Fruit fly (Drosophila melanogaster) whole organism, wandering third instar larva: ENCODE data around the gene ddbt.

Source experiments
- Abd-B ChIP-seq: fragments of >200 bp; optimal IDR thresholded peaks from 2 replicates; lab custom pipeline; 2017; ENCODE audit warnings: missing biosample characterization, missing genetic modification characterization
- CG32264 ChIP-seq: fragments of 200-800 bp; sonication (Bioruptor generic); optimal IDR thresholded peaks from 2 replicates; lab custom pipeline; 2016; ENCODE audit warnings: missing biosample characterization, missing genetic modification characterization
- Dfd ChIP-seq: fragments of >200 bp; optimal IDR thresholded peaks from 2 replicates; lab custom pipeline; 2017; ENCODE audit warnings: missing biosample characterization, missing genetic modification characterization
- Dif ChIP-seq: fragments of 200-275, 200-300 bp; sonication (Bioruptor generic); optimal IDR thresholded peaks from 2 replicates; lab custom pipeline; 2018; ENCODE audit warnings: missing biosample characterization, missing genetic modification characterization; ENCODE audit not compliant: partially characterized antibody
- GATAd ChIP-seq: sonication (Bioruptor generic); optimal IDR thresholded peaks from 2 replicates; lab custom pipeline; 2016; ENCODE audit warnings: missing biosample characterization, missing genetic modification characterization
- Hnf4 ChIP-seq: fragments of 200-800 bp; sonication (Bioruptor generic); optimal IDR thresholded peaks from 2 replicates; lab custom pipeline; 2016; ENCODE audit warnings: missing biosample characterization, mild to moderate bottlenecking, missing genetic modification characterization
- Hr78 ChIP-seq: fragments of >200 bp; optimal IDR thresholded peaks from 2 replicates; lab custom pipeline; 2017; ENCODE audit warnings: missing biosample characterization, missing genetic modification characterization
- Hr83 ChIP-seq: fragments of 200-300 bp; sonication (Bioruptor generic); optimal IDR thresholded peaks from 2 replicates; lab custom pipeline; 2016; ENCODE audit warnings: missing biosample characterization, mild to moderate bottlenecking, missing genetic modification characterization, moderate library complexity; ENCODE audit not compliant: poor library complexity, severe bottlenecking
- Jra ChIP-seq: sonication (Bioruptor generic); optimal IDR thresholded peaks from 2 replicates; lab custom pipeline; 2016; ENCODE audit warnings: missing biosample characterization, missing genetic modification characterization
- N ChIP-seq: fragments of >200 bp; optimal IDR thresholded peaks from 2 replicates; lab custom pipeline; 2018; ENCODE audit warnings: missing biosample characterization, missing external identifiers, missing genetic modification characterization
- OdsH ChIP-seq: fragments of 200-800 bp; sonication (Bioruptor generic); optimal IDR thresholded peaks from 2 replicates; lab custom pipeline; 2016; ENCODE audit warnings: missing biosample characterization, mild to moderate bottlenecking, missing genetic modification characterization
- Rel ChIP-seq, 2 experiments: fragments of 200-800 bp; sonication (Bioruptor generic) in 1 of 2; optimal IDR thresholded peaks; 2 replicates in 1 of 2; 3 replicates in 1 of 2; lab custom pipeline; 2016 to 2019; ENCODE audit warnings: mild to moderate bottlenecking in 2 of 2, missing biosample characterization in 2 of 2, missing genetic modification characterization in 2 of 2, moderate library complexity in 1 of 2
- Sp1 ChIP-seq: fragments of 200-800 bp; sonication (Bioruptor generic); optimal IDR thresholded peaks from 3 replicates; lab custom pipeline; 2019; ENCODE audit warnings: missing biosample characterization, mild to moderate bottlenecking, missing genetic modification characterization, moderate library complexity
- Vsx2 ChIP-seq: fragments of 200-300, 225-300 bp; sonication (Bioruptor generic); optimal IDR thresholded peaks from 2 replicates; lab custom pipeline; 2018; ENCODE audit warnings: missing biosample characterization, missing genetic modification characterization; ENCODE audit not compliant: partially characterized antibody
- br ChIP-seq: fragments of 200-800 bp; sonication (Bioruptor generic); optimal IDR thresholded peaks from 2 replicates; lab custom pipeline; 2016; ENCODE audit warnings: missing biosample characterization, missing genetic modification characterization
- brk ChIP-seq: fragments of 200-800 bp; sonication (Bioruptor generic); optimal IDR thresholded peaks from 2 replicates; lab custom pipeline; 2016; ENCODE audit warnings: missing biosample characterization, mild to moderate bottlenecking, missing genetic modification characterization
- dl ChIP-seq, 2 experiments: fragments of 175-275, 200-275 bp in 1 of 2; fragments of 200-275 bp in 1 of 2; sonication (Bioruptor generic); optimal IDR thresholded peaks; lab custom pipeline; 2018; ENCODE audit warnings: mild to moderate bottlenecking in 2 of 2, missing biosample characterization in 2 of 2, missing genetic modification characterization in 2 of 2, moderate library complexity in 2 of 2; ENCODE audit not compliant: partially characterized antibody in 2 of 2, insufficient read depth in 1 of 2
- ey ChIP-seq: fragments of 200-800 bp; sonication (Bioruptor generic); optimal IDR thresholded peaks from 2 replicates; lab custom pipeline; 2016; ENCODE audit warnings: missing biosample characterization, missing genetic modification characterization
- foxo ChIP-seq, 2 experiments: fragments of 200-800 bp; sonication (Bioruptor generic); optimal IDR thresholded peaks; 2 replicates in 1 of 2; 3 replicates in 1 of 2; lab custom pipeline; 2016 to 2017; ENCODE audit warnings: missing biosample characterization in 2 of 2, missing genetic modification characterization in 2 of 2
- h ChIP-seq: fragments of 200-800 bp; sonication (Bioruptor generic); optimal IDR thresholded peaks from 3 replicates; lab custom pipeline; 2016; ENCODE audit warnings: missing biosample characterization, mild to moderate bottlenecking, missing genetic modification characterization
- lola ChIP-seq: fragments of >200 bp; optimal IDR thresholded peaks from 2 replicates; lab custom pipeline; 2017; ENCODE audit warnings: missing biosample characterization, missing genetic modification characterization
- pan ChIP-seq: fragments of >200 bp; optimal IDR thresholded peaks from 2 replicates; lab custom pipeline; 2017
- psq ChIP-seq: fragments of 200-800 bp; sonication (Bioruptor generic); optimal IDR thresholded peaks from 3 replicates; lab custom pipeline; 2017; ENCODE audit warnings: missing biosample characterization, mild to moderate bottlenecking, missing genetic modification characterization, moderate library complexity
- rgr ChIP-seq: fragments of 200-800 bp; sonication (Bioruptor generic); optimal IDR thresholded peaks from 3 replicates; lab custom pipeline; 2016; ENCODE audit warnings: missing biosample characterization, mild to moderate bottlenecking, missing genetic modification characterization
- sage ChIP-seq: fragments of 200-800 bp; sonication (Bioruptor generic); optimal IDR thresholded peaks from 2 replicates; lab custom pipeline; 2016; ENCODE audit warnings: missing biosample characterization, mild to moderate bottlenecking, missing genetic modification characterization
- sv ChIP-seq: fragments of 200-800 bp; sonication (Bioruptor generic); optimal IDR thresholded peaks from 3 replicates; lab custom pipeline; 2016; ENCODE audit warnings: missing biosample characterization, missing genetic modification characterization
- woc ChIP-seq: sonication (Bioruptor generic); optimal IDR thresholded peaks from 2 replicates; lab custom pipeline; 2016; ENCODE audit warnings: missing biosample characterization, mild to moderate bottlenecking, missing genetic modification characterization

The ddbt gene

DNA sequence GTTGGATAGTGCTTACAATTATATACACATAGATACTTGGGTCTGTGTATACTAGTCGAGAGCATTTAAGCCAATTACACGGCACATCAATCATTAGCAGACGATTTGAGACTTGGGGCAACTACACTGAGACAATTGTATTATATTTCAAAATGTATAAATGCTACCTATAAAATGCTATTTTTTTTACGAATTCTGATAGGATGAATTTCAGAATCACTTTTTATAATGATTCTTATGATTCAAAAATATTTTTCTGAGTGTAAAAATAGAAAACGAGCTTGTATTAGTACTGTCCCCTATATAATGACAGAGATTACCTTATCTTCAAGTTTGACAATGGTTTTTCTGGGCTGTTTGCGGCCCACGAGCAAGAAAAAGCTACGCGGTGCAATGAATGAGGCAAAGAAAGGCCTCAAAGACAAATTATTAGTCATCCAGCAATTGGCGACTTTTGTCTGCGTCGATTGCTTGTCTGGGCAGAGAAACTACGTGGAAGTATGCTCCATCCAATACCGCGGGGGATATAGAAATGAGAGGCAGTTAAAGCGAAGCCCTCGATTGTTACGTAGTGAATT lies 33.9 kb downstream of the ddbt start:
- TF ChIP-seq h (GFP tag; lab: Kevin White, UChicago) (peak; percentile 72), psq (GFP tag; lab: Kevin White, UChicago) (peak; percentile 44), sv (peak; percentile 42), rgr (GFP tag; lab: Kevin White, UChicago) (peak; percentile 58), ey (GFP tag; lab: Kevin White, UChicago) (peak; percentile 58), Dfd (GFP tag; lab: Kevin White, UChicago) (no peak), foxo (GFP tag; optimal IDR thresholded peaks at IDR 0.05; lab: Kevin White, UChicago) (peak in 1 of 2 experiments; percentile 82), Abd-B (GFP tag; lab: Kevin White, UChicago) (no peak), CG32264 (GFP tag; lab: Kevin White, UChicago) (peak; percentile 11), OdsH (peak; percentile 52)
- TF ChIP-seq, all 38 proteins: peak for 8

DNA sequence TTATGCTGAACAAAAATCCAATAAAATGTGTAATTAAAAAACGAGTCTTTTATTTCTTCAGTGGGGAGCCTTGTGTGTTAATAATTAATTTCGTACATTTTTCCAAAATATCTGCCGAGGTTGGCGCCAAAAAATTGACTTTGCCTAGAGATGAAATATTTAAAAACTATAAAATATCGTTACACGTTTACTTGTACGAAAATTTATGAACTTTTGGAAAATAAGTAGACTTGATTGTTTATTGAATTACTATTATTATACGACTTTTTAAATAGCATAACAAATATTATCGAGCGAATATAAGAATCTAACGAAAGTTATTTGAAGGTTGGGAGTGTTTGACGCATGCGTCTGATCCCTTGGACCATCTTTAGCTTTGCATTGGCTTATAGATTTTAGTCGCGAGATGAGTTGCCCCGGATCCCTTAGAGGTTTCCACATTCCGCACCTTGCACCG lies 39.2 kb downstream of the ddbt start, which contains the start of gene CG1231:
Gene CG1231 (plus strand): TSS at position 407 of the 457 bp plus-strand sequence.
- no peak for TF ChIP-seq N
- TF ChIP-seq dl (GFP tag; optimal IDR thresholded peaks at IDR 0.05; lab: Kevin White, UChicago; ENCODE audit: insufficient read depth in 1 of 2, partially characterized antibody in 2 of 2), result no peak
- no peak for TF ChIP-seq pan (lab: Kevin White, UChicago)
- TF ChIP-seq br (GFP tag; lab: Kevin White, UChicago), result no peak
- no peak for TF ChIP-seq Hr83 (GFP tag; lab: Kevin White, UChicago)
- no peak for TF ChIP-seq OdsH
- no peak for TF ChIP-seq Hnf4 (GFP tag; lab: Kevin White, UChicago)
- TF ChIP-seq Rel (GFP tag; optimal IDR thresholded peaks at IDR 0.05; lab: Kevin White, UChicago), result no peak
- TF ChIP-seq Rel (tag; optimal IDR thresholded peaks at IDR 0.05; lab: Kevin White, UChicago), result no peak
- no peak for TF ChIP-seq CG32264 (GFP tag; lab: Kevin White, UChicago)
- TF ChIP-seq lola (GFP tag; lab: Kevin White, UChicago), result no peak
- TF ChIP-seq sv, result no peak

DNA sequence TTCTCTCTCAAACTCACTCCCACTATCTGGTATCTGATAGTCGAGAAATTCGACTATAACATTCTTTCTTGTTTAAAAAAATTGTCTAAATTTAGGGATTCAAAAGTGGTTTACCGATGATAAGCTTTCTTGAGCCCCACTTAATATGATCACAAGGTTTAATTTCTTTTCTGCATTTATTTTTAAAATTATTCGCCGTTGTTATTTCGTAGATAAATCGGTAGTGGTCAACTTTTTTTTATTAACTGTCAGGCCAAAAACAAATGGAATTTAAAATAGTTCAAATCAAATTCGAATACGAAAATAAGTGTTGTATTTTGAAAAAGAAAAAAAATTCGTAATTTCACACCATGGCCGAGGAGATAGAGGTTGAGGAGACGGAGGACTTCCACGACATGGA lies 40.8 kb downstream of the ddbt start, which contains the start of gene Roc1b:
Gene Roc1b (plus strand): TSS at position 301 of the 400 bp plus-strand sequence.
- TF ChIP-seq rgr (GFP tag; lab: Kevin White, UChicago) (no peak), Jra (GFP tag; lab: Kevin White, UChicago) (no peak), GATAd (GFP tag; lab: Kevin White, UChicago) (no peak), Hnf4 (GFP tag; lab: Kevin White, UChicago) (no peak), Dif (GFP tag; lab: Kevin White, UChicago) (no peak), foxo (GFP tag; optimal IDR thresholded peaks at IDR 0.05; lab: Kevin White, UChicago) (no peak), psq (GFP tag; lab: Kevin White, UChicago) (no peak), OdsH (no peak), Sp1 (no peak)

DNA sequence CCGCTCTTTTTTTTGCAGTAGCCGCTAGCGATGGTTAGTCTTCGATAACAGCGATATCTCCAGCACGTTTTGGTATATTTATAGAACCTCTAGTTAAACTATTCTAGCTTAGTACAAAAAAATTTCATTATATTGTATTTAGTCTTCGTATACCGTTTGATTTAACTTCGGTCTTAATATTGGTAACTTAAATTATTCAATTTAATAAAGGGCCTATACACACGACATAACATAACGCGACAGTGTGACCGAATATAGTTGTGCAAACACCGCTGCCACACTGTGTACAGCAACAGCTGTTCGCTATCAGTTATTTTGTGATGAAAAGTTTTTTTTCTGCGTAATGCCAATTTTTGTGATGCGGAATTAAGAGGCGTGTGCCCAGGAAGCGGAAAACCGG lies 44.3 kb downstream of the ddbt start, which contains the start of the genes Cdc5 and CG1233:
Gene Cdc5 (minus strand): TSS at position 183 of the 400 bp plus-strand sequence.
Gene CG1233 (plus strand): TSS at position 272 of the 400 bp plus-strand sequence.
- TF ChIP-seq Hr78 (GFP tag; lab: Kevin White, UChicago) (no peak), sv (peak; percentile 16), dl (GFP tag; optimal IDR thresholded peaks at IDR 0.05; lab: Kevin White, UChicago; ENCODE audit: insufficient read depth in 1 of 2, partially characterized antibody in 2 of 2) (peak in 1 of 2 experiments; percentile 76), psq (GFP tag; lab: Kevin White, UChicago) (no peak), sage (GFP tag; lab: Kevin White, UChicago) (no peak), Dif (GFP tag; lab: Kevin White, UChicago) (peak; percentile 98), Vsx2 (peak; percentile 99), rgr (GFP tag; lab: Kevin White, UChicago) (no peak), brk (GFP tag; lab: Kevin White, UChicago) (no peak), CG32264 (GFP tag; lab: Kevin White, UChicago) (no peak), lola (GFP tag; lab: Kevin White, UChicago) (no peak)

DNA sequence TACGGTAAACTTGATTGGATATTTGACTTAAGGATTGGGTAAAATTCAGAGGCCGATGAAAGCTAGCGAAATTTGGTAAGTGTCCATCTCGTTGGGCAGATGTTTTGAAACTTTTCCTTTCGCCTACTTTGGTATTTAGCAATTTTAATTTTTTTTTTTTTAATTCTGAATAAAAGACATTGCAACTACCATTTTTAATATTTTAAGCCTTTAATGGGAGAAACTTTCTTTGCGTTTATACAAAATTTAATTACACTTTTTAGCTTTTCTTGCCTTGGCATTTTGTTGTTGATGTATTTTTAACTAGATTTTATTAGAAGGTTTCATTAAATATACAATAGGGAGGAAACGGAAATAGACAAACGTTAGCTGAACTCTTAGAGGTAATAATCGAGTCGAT lies 49.5 kb downstream of the ddbt start, which contains the start of gene CG13884:
Gene CG13884 (minus strand): TSS at position 101 of the 400 bp plus-strand sequence.
- TF ChIP-seq woc (GFP tag; lab: Kevin White, UChicago) (no peak), br (GFP tag; lab: Kevin White, UChicago) (no peak)
- TF ChIP-seq, all 38 proteins: peak for 0
